Fruit fly (Drosophila melanogaster): ENCODE data around the gene tal-2A.

dm6 chr3R:13804971-13805603 is 7.8 kb upstream of the tal-2A start:
- TF ChIP-seq h (optimal IDR thresholded peaks at IDR 0.05) (no peak), Sin3A (optimal IDR thresholded peaks at IDR 0.05) (no peak)
